Worm (Caenorhabditis elegans): ENCODE data around the gene best-1.

ce11 chrIV:13154391-13155283, 45.1 kb upstream of the best-1 start, which contains the start of the genes crld-1 and msh-5:
- TF ChIP-seq ceh-19 (GFP tag; optimal IDR thresholded peaks at IDR 0.05) (no peak), ets-4 (tag; optimal IDR thresholded peaks at IDR 0.05) (no peak), ref-2 (tag; optimal IDR thresholded peaks at IDR 0.05) (no peak), pqm-1 (tag; optimal IDR thresholded peaks at IDR 0.05) (no peak), ceh-9 (tag; optimal IDR thresholded peaks at IDR 0.05) (no peak)
